Fruit fly (Drosophila melanogaster) whole organism, prepupa: ENCODE measurements around the gene PNPase.
A peak's percentile ranks its signal among the peaks of the same experiment; 100 is the strongest.

Source experiments
- Blimp-1 ChIP-seq: fragments of 200-800 bp; sonication (Bioruptor generic); optimal IDR thresholded peaks from 3 replicates; lab custom pipeline; 2017; ENCODE audit warnings: missing biosample characterization, missing genetic modification characterization, mild to moderate bottlenecking, moderate library complexity, missing genetic modification reagents
- CG10631 ChIP-seq: fragments of 200-800 bp; sonication (Bioruptor generic); optimal IDR thresholded peaks from 2 replicates; lab custom pipeline; 2016; ENCODE audit warnings: missing biosample characterization, missing genetic modification characterization
- CG11294 ChIP-seq: fragments of 200-800 bp; sonication (Bioruptor generic); IDR thresholded peaks from 2 replicates; pipeline ENCODE4 v1.3.6; 2022; ENCODE audit warnings: missing biosample characterization, missing genetic modification characterization
- CG11902 ChIP-seq: fragments of 200-800 bp; sonication (Bioruptor generic); optimal IDR thresholded peaks from 3 replicates; lab custom pipeline; 2016; ENCODE audit warnings: missing biosample characterization, missing genetic modification characterization
- CG15336 ChIP-seq: fragments of 200-800 bp; sonication (Bioruptor generic); IDR thresholded peaks from 2 replicates; pipeline ENCODE4 v1.3.6; 2022; ENCODE audit warnings: missing biosample characterization, missing genetic modification characterization
- CG1621 ChIP-seq: fragments of 200-800 bp; sonication (Bioruptor generic); optimal IDR thresholded peaks from 3 replicates; lab custom pipeline; 2018; ENCODE audit warnings: missing biosample characterization, mild to moderate bottlenecking, missing genetic modification characterization
- CG16779 ChIP-seq: fragments of 200-800 bp; sonication (Bioruptor generic); optimal IDR thresholded peaks from 3 replicates; lab custom pipeline; 2017; ENCODE audit warnings: missing biosample characterization, mild to moderate bottlenecking, missing genetic modification characterization
- CG3032 ChIP-seq: fragments of 200-800 bp; optimal IDR thresholded peaks from 2 replicates; lab custom pipeline; 2019; ENCODE audit warnings: missing biosample characterization, mild to moderate bottlenecking, missing genetic modification characterization, moderate library complexity
- CG31627 ChIP-seq: fragments of 200-800 bp; sonication (Bioruptor generic); optimal IDR thresholded peaks from 3 replicates; lab custom pipeline; 2016; ENCODE audit warnings: missing biosample characterization, missing genetic modification characterization
- CG32006 ChIP-seq: fragments of 200-800 bp; sonication (Bioruptor generic); optimal IDR thresholded peaks from 3 replicates; lab custom pipeline; 2017; ENCODE audit warnings: missing biosample characterization, mild to moderate bottlenecking, missing genetic modification characterization
- CG3919 ChIP-seq: fragments of 200-800 bp; sonication (Bioruptor generic); optimal IDR thresholded peaks from 3 replicates; lab custom pipeline; 2016; ENCODE audit warnings: missing biosample characterization, missing genetic modification characterization
- CG4318 ChIP-seq: fragments of 200-800 bp; sonication (Bioruptor generic); optimal IDR thresholded peaks from 3 replicates; lab custom pipeline; 2017; ENCODE audit warnings: missing biosample characterization, mild to moderate bottlenecking, missing genetic modification characterization
- CG6163 ChIP-seq: fragments of 200-800 bp; sonication (Bioruptor generic); IDR thresholded peaks from 3 replicates; pipeline ENCODE4 v1.3.6; 2022; ENCODE audit warnings: missing biosample characterization, missing genetic modification characterization
- CG6276 ChIP-seq: fragments of 200-800 bp; sonication (Bioruptor generic); optimal IDR thresholded peaks from 2 replicates; lab custom pipeline; 2017; ENCODE audit warnings: missing biosample characterization, mild to moderate bottlenecking, missing genetic modification characterization
- CG6792 ChIP-seq: fragments of 200-800 bp; sonication (Bioruptor generic); optimal IDR thresholded peaks from 3 replicates; lab custom pipeline; 2016; ENCODE audit warnings: missing biosample characterization, missing genetic modification characterization
- CG6854 ChIP-seq: fragments of 200-800 bp; sonication (Bioruptor generic); optimal IDR thresholded peaks from 2 replicates; lab custom pipeline; 2017; ENCODE audit warnings: missing biosample characterization, mild to moderate bottlenecking, missing genetic modification characterization
- CG7368 ChIP-seq: fragments of 200-800 bp; sonication (Bioruptor generic); optimal IDR thresholded peaks from 3 replicates; lab custom pipeline; 2016; ENCODE audit warnings: missing biosample characterization, missing genetic modification characterization
- CG8119 ChIP-seq: fragments of 200-800 bp; sonication (Bioruptor generic); IDR thresholded peaks from 3 replicates; pipeline ENCODE4 v1.3.6; 2022; ENCODE audit warnings: missing biosample characterization, missing genetic modification characterization
- CG8632 ChIP-seq: fragments of 200-800 bp; sonication (Bioruptor generic); optimal IDR thresholded peaks from 3 replicates; lab custom pipeline; 2016; ENCODE audit warnings: missing biosample characterization, missing genetic modification characterization
- CG9139 ChIP-seq: fragments of 200-800 bp; sonication (Bioruptor generic); optimal IDR thresholded peaks from 3 replicates; lab custom pipeline; 2017; ENCODE audit warnings: missing biosample characterization, mild to moderate bottlenecking, missing genetic modification characterization
- Eip75B ChIP-seq: fragments of 200-800 bp; sonication (Bioruptor generic); optimal IDR thresholded peaks from 3 replicates; lab custom pipeline; 2016; ENCODE audit warnings: missing biosample characterization, missing genetic modification characterization
- Eip78C ChIP-seq: fragments of 200-800 bp; sonication (Bioruptor generic); peaks from one replicate; lab custom pipeline; 2016; ENCODE audit warnings: missing biosample characterization, missing genetic modification characterization
- Eip93F ChIP-seq: fragments of 200-800 bp; sonication (Bioruptor generic); optimal IDR thresholded peaks from 2 replicates; lab custom pipeline; 2016; ENCODE audit warnings: missing biosample characterization, mild to moderate bottlenecking, missing genetic modification characterization
- Gug ChIP-seq: fragments of 200-800 bp; sonication (Bioruptor generic); IDR thresholded peaks from 2 replicates; pipeline ENCODE4 v1.3.6; 2022; ENCODE audit warnings: missing biosample characterization, missing genetic modification characterization
- Hr38 ChIP-seq: sonication (Bioruptor generic); optimal IDR thresholded peaks from 2 replicates; lab custom pipeline; 2016; ENCODE audit warnings: missing biosample characterization, missing genetic modification characterization
- Hr39 ChIP-seq: fragments of 200-800 bp; sonication (Bioruptor generic); optimal IDR thresholded peaks from 2 replicates; lab custom pipeline; 2016; ENCODE audit warnings: missing biosample characterization, missing genetic modification characterization
- Hr4 ChIP-seq: fragments of 200-800 bp; sonication (Bioruptor generic); optimal IDR thresholded peaks from 3 replicates; lab custom pipeline; 2016; ENCODE audit warnings: missing biosample characterization, missing genetic modification characterization
- Lpt ChIP-seq: fragments of 200-800 bp; sonication (Bioruptor generic); optimal IDR thresholded peaks from 3 replicates; lab custom pipeline; 2016; ENCODE audit warnings: missing biosample characterization, missing genetic modification characterization
- OdsH ChIP-seq: fragments of 200-800 bp; sonication (Bioruptor generic); optimal IDR thresholded peaks from 3 replicates; lab custom pipeline; 2016; ENCODE audit warnings: missing biosample characterization, missing genetic modification characterization
- Sox102F ChIP-seq: fragments of 200-800 bp; sonication (Bioruptor generic); optimal IDR thresholded peaks from 2 replicates; lab custom pipeline; 2016; ENCODE audit warnings: missing biosample characterization, mild to moderate bottlenecking, missing genetic modification characterization
- Sox14 ChIP-seq: fragments of 200-800 bp; sonication (Bioruptor generic); optimal IDR thresholded peaks from 3 replicates; lab custom pipeline; 2016; ENCODE audit warnings: missing biosample characterization, missing genetic modification characterization
- achi ChIP-seq: fragments of 200-800 bp; sonication (Bioruptor generic); optimal IDR thresholded peaks from 3 replicates; lab custom pipeline; 2016; ENCODE audit warnings: missing biosample characterization, missing genetic modification characterization
- acj6 ChIP-seq: fragments of 200-800 bp; sonication (Bioruptor generic); optimal IDR thresholded peaks from 3 replicates; lab custom pipeline; 2016; ENCODE audit warnings: missing biosample characterization, missing genetic modification characterization
- cyc ChIP-seq: fragments of 200-800 bp; sonication (Bioruptor generic); optimal IDR thresholded peaks from 3 replicates; lab custom pipeline; 2016; ENCODE audit warnings: missing biosample characterization, missing genetic modification characterization
- eg ChIP-seq: fragments of 200-800 bp; sonication (Bioruptor generic); IDR thresholded peaks from 3 replicates; pipeline ENCODE4 v1.3.6; 2022; ENCODE audit warnings: missing biosample characterization, missing genetic modification characterization
- esn ChIP-seq: fragments of 200-800 bp; sonication (Bioruptor generic); optimal IDR thresholded peaks from 2 replicates; lab custom pipeline; 2016; ENCODE audit warnings: missing biosample characterization, mild to moderate bottlenecking, missing genetic modification characterization, moderate library complexity
- fkh ChIP-seq: fragments of 200-800 bp; sonication (Bioruptor generic); optimal IDR thresholded peaks from 3 replicates; lab custom pipeline; 2017; ENCODE audit warnings: missing biosample characterization, mild to moderate bottlenecking, missing genetic modification characterization, moderate library complexity
- lz ChIP-seq: fragments of 200-800 bp; sonication (Bioruptor generic); optimal IDR thresholded peaks from 3 replicates; lab custom pipeline; 2016; ENCODE audit warnings: missing biosample characterization, missing genetic modification characterization
- net ChIP-seq: fragments of 200-800 bp; sonication (Bioruptor generic); optimal IDR thresholded peaks from 3 replicates; lab custom pipeline; 2016; ENCODE audit warnings: missing biosample characterization, missing genetic modification characterization
- pdm3 ChIP-seq: fragments of 200-800 bp; sonication (Bioruptor generic); optimal IDR thresholded peaks from 3 replicates; lab custom pipeline; 2016; ENCODE audit warnings: missing biosample characterization, missing genetic modification characterization
- salr ChIP-seq, 2 experiments: fragments of 200-800 bp; sonication (Bioruptor generic); optimal IDR thresholded peaks; 3 replicates each; lab custom pipeline; 2016 to 2018; ENCODE audit warnings: missing biosample characterization in 2 of 2, missing genetic modification characterization in 2 of 2, mild to moderate bottlenecking in 1 of 2
- ss ChIP-seq, 2 experiments: fragments of 200-800 bp; sonication (Bioruptor generic); optimal IDR thresholded peaks; 2 replicates in 1 of 2; 3 replicates in 1 of 2; lab custom pipeline; 2017 to 2018; ENCODE audit warnings: mild to moderate bottlenecking in 2 of 2, missing biosample characterization in 2 of 2, missing genetic modification characterization in 2 of 2, moderate library complexity in 1 of 2
- svp ChIP-seq: fragments of 200-800 bp; sonication (Bioruptor generic); peaks from one replicate; lab custom pipeline; 2016; ENCODE audit warnings: missing biosample characterization, missing genetic modification characterization

The PNPase gene

dm6 chr3R:31405277-31406207, at the start of gene PNPase:
Gene PNPase, minus strand, starts transcription at chr3R:31405452.
- TF ChIP-seq Sox102F (peak; percentile 26), CG31627 (no peak), svp (peak; percentile 82), Blimp-1 (GFP tag; lab: Kevin White, UChicago) (peak; percentile 13), CG6276 (GFP tag; lab: Kevin White, UChicago) (peak; percentile 67), eg (GFP tag; lab: Robert Waterston, UW) (peak; percentile 26; the same call in 1 of the 3 replicates), CG15336 (peak; percentile 64), CG6163 (GFP tag; lab: Robert Waterston, UW) (0 out of 3 replicates have a peak, but pooled peaks have one; percentile 4), CG8119 (GFP tag; lab: Robert Waterston, UW) (peak; percentile 65; the same call in 2 of the 3 replicates), CG9139 (GFP tag; lab: Kevin White, UChicago) (peak; percentile 30), CG1621 (tag; lab: Kevin White, UChicago) (peak; percentile 81), salr (GFP tag; optimal IDR thresholded peaks at IDR 0.05; lab: Kevin White, UChicago) (no peak), CG16779 (no peak), CG6854 (GFP tag; lab: Kevin White, UChicago) (peak; percentile 44), Eip78C (GFP tag; lab: Kevin White, UChicago) (peak; percentile 35), ss (GFP tag; optimal IDR thresholded peaks at IDR 0.05; lab: Kevin White, UChicago) (peak in 1 of 2 experiments; percentile 32)

- peak; percentile 77 for TF ChIP-seq Gug
- peak; percentile 87 for TF ChIP-seq Eip78C (GFP tag; lab: Kevin White, UChicago)
- peak in 1 of 2 experiments; percentile 54 for TF ChIP-seq salr (GFP tag; optimal IDR thresholded peaks at IDR 0.05; lab: Kevin White, UChicago)
- no peak for TF ChIP-seq Eip93F (GFP tag; lab: Kevin White, UChicago)
- TF ChIP-seq Hr39 (GFP tag; lab: Kevin White, UChicago) = peak; percentile 54
- TF ChIP-seq svp = peak; percentile 33
- peak; percentile 23 for TF ChIP-seq CG10631 (GFP tag; lab: Kevin White, UChicago)
- TF ChIP-seq Lpt (GFP tag; lab: Kevin White, UChicago) = peak; percentile 72
- TF ChIP-seq CG32006 (GFP tag; lab: Kevin White, UChicago) = peak; percentile 71
- TF ChIP-seq Hr4 (GFP tag; lab: Kevin White, UChicago) = peak; percentile 88
- peak; percentile 9 for TF ChIP-seq cyc (GFP tag; lab: Kevin White, UChicago)
- no peak for TF ChIP-seq fkh
- no peak for TF ChIP-seq esn (GFP tag; lab: Kevin White, UChicago)
- TF ChIP-seq CG8632 (GFP tag; lab: Kevin White, UChicago) = no peak
- no peak for TF ChIP-seq CG7368
- peak; percentile 81 for TF ChIP-seq CG8119 (GFP tag; lab: Robert Waterston, UW)
- TF ChIP-seq Hr38 (GFP tag; lab: Kevin White, UChicago) = peak; percentile 12
- no peak for TF ChIP-seq CG6792 (GFP tag; lab: Kevin White, UChicago)
- TF ChIP-seq Sox102F = peak; percentile 11
- TF ChIP-seq achi (GFP tag; lab: Kevin White, UChicago) = peak; percentile 41
- peak; percentile 39 for TF ChIP-seq CG3919
- TF ChIP-seq Eip75B (GFP tag; lab: Kevin White, UChicago) = peak; percentile 28
- peak; percentile 79 for TF ChIP-seq pdm3 (GFP tag; lab: Kevin White, UChicago)
- peak; percentile 89 for TF ChIP-seq eg (GFP tag; lab: Robert Waterston, UW)
- peak; percentile 71 for TF ChIP-seq CG6276 (GFP tag; lab: Kevin White, UChicago)
- peak; percentile 91 for TF ChIP-seq CG15336
- peak; percentile 63 for TF ChIP-seq net (GFP tag; lab: Kevin White, UChicago)
- peak; percentile 67 for TF ChIP-seq OdsH (GFP tag; lab: Kevin White, UChicago)
- TF ChIP-seq Sox14 (GFP tag; lab: Kevin White, UChicago) = no peak
- peak; percentile 84 for TF ChIP-seq CG6163 (GFP tag; lab: Robert Waterston, UW)
- TF ChIP-seq lz (GFP tag; lab: Kevin White, UChicago) = peak; percentile 12
- TF ChIP-seq CG11902 (GFP tag; lab: Kevin White, UChicago) = no peak
- peak; percentile 47 for TF ChIP-seq acj6 (GFP tag; lab: Kevin White, UChicago)
- TF ChIP-seq CG4318 (GFP tag; lab: Kevin White, UChicago) = peak; percentile 50
- TF ChIP-seq CG3032 (tag; lab: Kevin White, UChicago) = no peak
- peak; percentile 73 for TF ChIP-seq CG11294 (GFP tag; lab: Robert Waterston, UW)
Observed at dm6 chr3R:31443455-31443854, 38.2 kb upstream of the PNPase start.
